Worm (Caenorhabditis elegans) whole organism, L3 larva: ENCODE data around the gene che-11.
"Not testable (repeated sequence)": the region's sequence is repeated elsewhere in the genome, so short reads cannot be mapped to it uniquely, and the experiment has no call there.

Experiments
- ZK546.5 ChIP-seq: sonication (generic microtip); optimal IDR thresholded peaks from 2 replicates; lab custom pipeline; 2017; ENCODE audit warnings: missing biosample characterization, missing genetic modification characterization
- ceh-28 ChIP-seq: fragments of 150-350 bp; optimal IDR thresholded peaks from 2 replicates; lab custom pipeline; 2014; ENCODE audit warnings: missing biosample characterization, missing genetic modification reagents, missing genetic modification characterization
- ceh-82 ChIP-seq: fragments of 150-350 bp; optimal IDR thresholded peaks from 2 replicates; lab custom pipeline; 2014; ENCODE audit warnings: missing biosample characterization, missing genetic modification characterization
- egl-5 ChIP-seq: fragments of 150-350 bp; optimal IDR thresholded peaks from 2 replicates; lab custom pipeline; 2017; ENCODE audit warnings: missing biosample characterization, missing genetic modification reagents, missing genetic modification characterization, inconsistent platforms
- elt-1 ChIP-seq: fragments of 150-350 bp; optimal IDR thresholded peaks from 2 replicates; lab custom pipeline; 2014; ENCODE audit warnings: missing biosample characterization, missing genetic modification characterization
- elt-2 ChIP-seq: sonication (generic microtip); optimal IDR thresholded peaks from 2 replicates; lab custom pipeline; 2016; ENCODE audit warnings: missing genetic modification reagents, mild to moderate bottlenecking, missing genetic modification characterization, missing compliant biosample characterization
- elt-3 ChIP-seq, 3 experiments: fragments of 150-350 bp in 1 of 3; sonication (generic microtip) in 2 of 3; optimal IDR thresholded peaks; 2 replicates in 2 of 3; 4 replicates in 1 of 3; lab custom pipeline; 2014 to 2017; ENCODE audit warnings: missing biosample characterization in 3 of 3, missing genetic modification characterization in 3 of 3
- fkh-10 ChIP-seq: sonication (generic microtip); optimal IDR thresholded peaks from 2 replicates; lab custom pipeline; 2017; ENCODE audit warnings: missing biosample characterization, missing genetic modification reagents, missing genetic modification characterization
- fkh-2 ChIP-seq: fragments of 150-350 bp; optimal IDR thresholded peaks from 2 replicates; lab custom pipeline; 2014; ENCODE audit warnings: missing biosample characterization, missing genetic modification reagents, missing genetic modification characterization
- fos-1 ChIP-seq: fragments of 150-350 bp; optimal IDR thresholded peaks from 2 replicates; lab custom pipeline; 2014; ENCODE audit warnings: missing biosample characterization, missing genetic modification characterization
- jun-1 ChIP-seq: fragments of 150-350 bp; optimal IDR thresholded peaks from 2 replicates; lab custom pipeline; 2014; ENCODE audit warnings: missing biosample characterization, missing genetic modification reagents, missing genetic modification characterization
- lin-15B ChIP-seq: fragments of 150-350 bp; optimal IDR thresholded peaks from 2 replicates; lab custom pipeline; 2014; ENCODE audit warnings: missing biosample characterization, missing genetic modification characterization
- lin-39 ChIP-seq: fragments of 150-350 bp; optimal IDR thresholded peaks from 2 replicates; lab custom pipeline; 2018; ENCODE audit warnings: missing biosample characterization, missing genetic modification reagents, missing genetic modification characterization
- lsy-12 ChIP-seq: sonication (generic microtip); optimal IDR thresholded peaks from 2 replicates; lab custom pipeline; 2016; ENCODE audit warnings: mild to moderate bottlenecking, missing genetic modification characterization, missing compliant biosample characterization
- mdl-1 ChIP-seq: fragments of 150-350 bp; optimal IDR thresholded peaks from 2 replicates; lab custom pipeline; 2014; ENCODE audit warnings: missing biosample characterization, missing genetic modification characterization
- nfya-1 ChIP-seq: sonication (generic microtip); optimal IDR thresholded peaks from 2 replicates; lab custom pipeline; 2017; ENCODE audit warnings: missing genetic modification characterization, mild to moderate bottlenecking, missing compliant biosample characterization, antibody characterized with exemption, moderate library complexity; ENCODE audit not compliant: insufficient read depth
- nhr-11 ChIP-seq: fragments of 150-350 bp; optimal IDR thresholded peaks from 2 replicates; lab custom pipeline; 2014; ENCODE audit warnings: missing biosample characterization, missing genetic modification characterization
- nhr-12 ChIP-seq: fragments of 150-350 bp; optimal IDR thresholded peaks from 2 replicates; lab custom pipeline; 2014; ENCODE audit warnings: missing biosample characterization, missing genetic modification characterization
- nhr-23 ChIP-seq: fragments of 150-350 bp; optimal IDR thresholded peaks from 2 replicates; lab custom pipeline; 2014; ENCODE audit warnings: missing biosample characterization, missing genetic modification reagents, missing genetic modification characterization
- nhr-237 ChIP-seq: fragments of 150-350 bp; optimal IDR thresholded peaks from 2 replicates; lab custom pipeline; 2014; ENCODE audit warnings: missing biosample characterization, missing genetic modification characterization
- nhr-25 ChIP-seq: sonication (generic microtip); optimal IDR thresholded peaks from 2 replicates; lab custom pipeline; 2017; ENCODE audit warnings: missing biosample characterization, missing genetic modification characterization
- nhr-28 ChIP-seq: fragments of 150-350 bp; optimal IDR thresholded peaks from 2 replicates; lab custom pipeline; 2014; ENCODE audit warnings: missing biosample characterization, missing genetic modification characterization
- nhr-76 ChIP-seq: fragments of 150-350 bp; sonication (generic microtip); optimal IDR thresholded peaks from 5 replicates; lab custom pipeline; 2014; ENCODE audit warnings: missing biosample characterization, missing genetic modification characterization
- pha-4 ChIP-seq: fragments of 150-350 bp; optimal IDR thresholded peaks from 2 replicates; lab custom pipeline; 2014; ENCODE audit warnings: missing biosample characterization, missing genetic modification reagents, missing genetic modification characterization
- pqm-1 ChIP-seq: fragments of 150-350 bp; optimal IDR thresholded peaks from 2 replicates; lab custom pipeline; 2017; ENCODE audit warnings: missing biosample characterization, missing genetic modification characterization, inconsistent platforms
- skn-1 ChIP-seq: fragments of 150-350 bp; optimal IDR thresholded peaks from 2 replicates; lab custom pipeline; 2014; ENCODE audit warnings: missing biosample characterization, missing genetic modification characterization
- snpc-4 ChIP-seq: fragments of 150-350 bp; optimal IDR thresholded peaks from 2 replicates; lab custom pipeline; 2014; ENCODE audit warnings: missing biosample characterization, missing genetic modification characterization
- unc-39 ChIP-seq: sonication (generic microtip); optimal IDR thresholded peaks from 4 replicates; lab custom pipeline; 2017; ENCODE audit warnings: missing biosample characterization, missing genetic modification characterization
- unc-62 ChIP-seq: fragments of 150-350 bp; sonication (generic microtip); optimal IDR thresholded peaks from 4 replicates; lab custom pipeline; 2014; ENCODE audit warnings: missing biosample characterization, missing genetic modification reagents, missing genetic modification characterization
- zag-1 ChIP-seq: fragments of 150-350 bp; optimal IDR thresholded peaks from 2 replicates; lab custom pipeline; 2014; ENCODE audit warnings: missing biosample characterization, missing genetic modification characterization
- ztf-4 ChIP-seq: fragments of 150-350 bp; optimal IDR thresholded peaks from 2 replicates; lab custom pipeline; 2014; ENCODE audit warnings: missing biosample characterization, missing genetic modification characterization

The che-11 gene

DNA sequence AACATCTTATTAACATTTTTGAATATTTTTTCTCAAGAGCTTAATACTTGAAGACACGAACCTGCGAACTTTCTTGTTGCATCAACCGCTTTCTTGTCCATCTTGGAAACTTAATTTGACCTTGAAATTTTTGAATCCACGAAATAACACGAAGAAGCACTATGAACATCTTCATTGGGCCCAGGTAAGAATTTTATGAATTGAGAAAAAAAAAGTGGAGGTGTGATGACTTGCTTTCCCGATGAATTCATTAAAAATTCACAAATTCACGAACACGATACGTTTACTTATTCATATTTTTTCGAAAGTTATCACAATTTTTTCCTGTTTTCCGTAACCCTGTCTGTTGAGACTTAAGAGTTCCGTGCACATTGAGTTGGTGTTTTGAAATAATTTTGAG is 19.8 kb downstream of the che-11 start, which contains the start of gene C27A7.6:
Gene C27A7.6 (minus strand): TSS at position 101 of the 400 bp plus-strand sequence.
- not testable (repeated sequence) for TF ChIP-seq elt-1; elt-3 (tag; optimal IDR thresholded peaks at IDR 0.05; lab: Kevin White, UChicago); ZK546.5 (tag; lab: Kevin White, UChicago)
- TF ChIP-seq, all 47 proteins: peak for 0; not testable (repeated sequence) for 47

ce11 chrV:12121274-12121673 is 29.2 kb downstream of the che-11 start, which contains the start of gene C13C4.6:
C13C4.6 (plus strand) TSS chrV:12121574.
- TF ChIP-seq skn-1 (tag; lab: Kevin White, UChicago) (no peak), mdl-1 (tag; lab: Kevin White, UChicago) (no peak), elt-1 (no peak), zag-1 (tag; lab: Kevin White, UChicago) (no peak), unc-62 (GFP tag; lab: Kevin White, UChicago) (no peak), elt-2 (peak; percentile 10)

ce11 chrV:12120381-12120780 is 30.1 kb downstream of the che-11 start, which contains the start of gene C13C4.7:
C13C4.7 (minus strand) TSS chrV:12120481.
- no peak for TF ChIP-seq lin-15B (tag; lab: Kevin White, UChicago)
- TF ChIP-seq fos-1 (tag; lab: Kevin White, UChicago): no peak
- no peak for TF ChIP-seq ceh-28 (tag; lab: Kevin White, UChicago)
- no peak for TF ChIP-seq fkh-10 (GFP tag; lab: Kevin White, UChicago)

DNA sequence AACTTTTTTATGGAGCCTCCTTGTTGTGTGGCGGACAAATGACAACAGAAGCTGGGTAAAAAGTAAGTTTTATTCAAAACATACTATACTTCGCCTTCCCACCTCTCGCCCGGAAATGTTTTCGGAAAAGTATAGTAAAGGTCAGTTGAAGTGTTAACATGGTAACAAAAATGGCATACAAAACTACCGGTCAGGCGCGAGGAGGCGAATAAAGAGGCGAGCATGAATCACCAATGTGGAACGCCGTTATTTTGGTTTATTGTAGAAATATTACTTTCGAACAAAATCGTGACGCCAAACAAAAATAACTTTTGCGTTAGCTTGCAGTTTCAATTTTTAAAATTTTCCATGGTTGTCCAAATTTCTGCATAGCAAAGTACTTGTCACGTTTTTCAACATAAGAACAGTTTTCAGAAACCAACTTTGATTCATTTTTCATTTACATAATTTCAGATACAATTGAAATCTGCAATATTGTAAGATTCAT is 32.9 kb downstream of the che-11 start, which contains the start of gene C13C4.8:
Gene C13C4.8 (plus strand): TSS at position 437 of the 487 bp plus-strand sequence.
- TF ChIP-seq nhr-25 (tag; lab: Kevin White, UChicago) (no peak), pha-4 (tag; lab: Kevin White, UChicago) (no peak), fkh-2 (tag; lab: Kevin White, UChicago) (no peak), nhr-76 (tag; lab: Kevin White, UChicago) (no peak), ceh-82 (tag; lab: Kevin White, UChicago) (no peak), nhr-12 (no peak), nhr-23 (tag; lab: Kevin White, UChicago) (no peak)
- TF ChIP-seq, all 47 proteins: peak for 0

DNA sequence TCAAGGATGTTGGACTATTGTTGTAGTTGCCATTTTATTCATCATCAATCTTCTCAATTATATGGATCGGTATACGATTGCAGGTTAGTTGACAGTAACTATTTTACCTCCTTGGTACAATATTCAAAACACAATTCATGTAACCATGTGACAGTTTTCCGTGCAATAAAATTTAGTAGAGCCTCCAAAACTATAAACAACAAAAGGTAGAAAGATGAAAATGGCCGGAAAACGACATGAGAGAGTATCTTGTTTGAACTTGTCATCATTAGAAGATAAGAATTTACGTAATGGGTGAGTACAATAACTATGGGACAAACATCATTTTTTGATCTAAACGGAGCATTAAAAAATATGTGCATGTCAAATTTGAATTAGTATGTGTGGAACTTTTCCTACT is 35.4 kb downstream of the che-11 start:
- TF ChIP-seq elt-2: peak; percentile 17
- TF ChIP-seq lsy-12 (tag; lab: Kevin White, UChicago): no peak
- TF ChIP-seq pqm-1 (tag; lab: Kevin White, UChicago): peak; percentile 14

- no peak for TF ChIP-seq ztf-4 (tag; lab: Kevin White, UChicago)
- no peak for TF ChIP-seq ceh-28 (tag; lab: Kevin White, UChicago)
- no peak for TF ChIP-seq nhr-28 (tag; lab: Kevin White, UChicago)
- TF ChIP-seq unc-39 (tag; lab: Kevin White, UChicago): no peak
- no peak for TF ChIP-seq pha-4 (tag; lab: Kevin White, UChicago)
- TF ChIP-seq elt-1: no peak
- no peak for TF ChIP-seq lin-39
- no peak for TF ChIP-seq egl-5
- no peak for TF ChIP-seq ZK546.5 (tag; lab: Kevin White, UChicago)
- no peak for TF ChIP-seq zag-1 (tag; lab: Kevin White, UChicago)
- TF ChIP-seq jun-1 (tag; lab: Kevin White, UChicago): no peak
- TF ChIP-seq fkh-2 (tag; lab: Kevin White, UChicago): no peak
- TF ChIP-seq snpc-4: no peak
- TF ChIP-seq nfya-1 (tag; lab: Kevin White, UChicago): no peak
- no peak for TF ChIP-seq nhr-25 (tag; lab: Kevin White, UChicago)
- TF ChIP-seq nhr-11 (tag; lab: Kevin White, UChicago): no peak
- TF ChIP-seq nhr-237 (tag; lab: Kevin White, UChicago): no peak
- no peak for TF ChIP-seq mdl-1 (tag; lab: Kevin White, UChicago)
Measured at ce11 chrV:12114693-12115092, 35.8 kb downstream of the che-11 start, which contains the start of gene spin-1. spin-1 (plus strand) TSS chrV:12114993.
